Worm (Caenorhabditis elegans) whole organism, L4 larva: ENCODE data around the gene Y39B6A.30.

ENCODE experiments used
- F10B5.3 ChIP-seq: sonication (generic microtip); optimal IDR thresholded peaks from 2 replicates; lab custom pipeline; 2016; ENCODE audit warnings: mild to moderate bottlenecking, missing genetic modification characterization, missing compliant biosample characterization
- F26F4.8 ChIP-seq: fragments of 200-800 bp; sonication (Bioruptor generic); conservative IDR thresholded peaks from 2 replicates; pipeline ENCODE4 v1.3.6; 2022; ENCODE audit warnings: missing genetic modification characterization, missing compliant biosample characterization
- R02D3.7 ChIP-seq: fragments of 150-350 bp; sonication (generic microtip); optimal IDR thresholded peaks from 3 replicates; lab custom pipeline; 2014; ENCODE audit warnings: missing biosample characterization, missing genetic modification characterization
- Y105C5A.15 ChIP-seq: fragments of 200-800 bp; sonication (Bioruptor generic); IDR thresholded peaks from 2 replicates; pipeline ENCODE4 v1.3.6; 2022; ENCODE audit warnings: missing genetic modification characterization, missing compliant biosample characterization
- Y48G9A.11 ChIP-seq: fragments of 200-800 bp; sonication (Bioruptor generic); IDR thresholded peaks from 2 replicates; pipeline ENCODE4 v1.3.6; 2022; ENCODE audit warnings: missing genetic modification reagents, missing genetic modification characterization, missing compliant biosample characterization
- Y5F2A.4 ChIP-seq: fragments of 200-800 bp; sonication (Bioruptor generic); optimal IDR thresholded peaks from 2 replicates; lab custom pipeline; 2018; ENCODE audit warnings: mild to moderate bottlenecking, missing genetic modification characterization, missing compliant biosample characterization
- ZK337.2 ChIP-seq: fragments of 200-800 bp; sonication (Bioruptor generic); IDR thresholded peaks from 2 replicates; pipeline ENCODE4 v1.3.6; 2022; ENCODE audit warnings: missing genetic modification reagents, missing genetic modification characterization, missing compliant biosample characterization
- ama-1 ChIP-seq: fragments of 150-350 bp; optimal IDR thresholded peaks from 2 replicates; lab custom pipeline; 2014; ENCODE audit warnings: inconsistent platforms, mixed read lengths
- ceh-82 ChIP-seq: sonication (generic microtip); optimal IDR thresholded peaks from 2 replicates; lab custom pipeline; 2017; ENCODE audit warnings: missing biosample characterization, missing genetic modification characterization
- daf-16 ChIP-seq, 3 experiments: sonication (generic microtip); optimal IDR thresholded peaks; 2 replicates each; lab custom pipeline; 2016 to 2017; ENCODE audit warnings: missing genetic modification characterization in 3 of 3, missing genetic modification reagents in 3 of 3, mild to moderate bottlenecking in 2 of 3, missing compliant biosample characterization in 2 of 3, missing biosample characterization in 1 of 3, moderate library complexity in 1 of 3
- dpl-1 ChIP-seq: fragments of 150-350 bp; optimal IDR thresholded peaks from 2 replicates; lab custom pipeline; 2014; ENCODE audit warnings: missing biosample characterization, missing genetic modification reagents, missing genetic modification characterization
- duxl-1 ChIP-seq: sonication (generic microtip); optimal IDR thresholded peaks from 2 replicates; lab custom pipeline; 2016; ENCODE audit warnings: mild to moderate bottlenecking, missing genetic modification characterization, moderate library complexity, missing compliant biosample characterization; ENCODE audit not compliant: poor library complexity
- dve-1 ChIP-seq: sonication (generic microtip); optimal IDR thresholded peaks from 2 replicates; lab custom pipeline; 2017; ENCODE audit warnings: antibody characterized with exemption, mild to moderate bottlenecking, missing genetic modification characterization, missing compliant biosample characterization; ENCODE audit not compliant: insufficient read depth
- egl-43 ChIP-seq: fragments of 200-800 bp; sonication (Bioruptor generic); IDR thresholded peaks from 2 replicates; pipeline ENCODE4 v1.3.6; 2022; ENCODE audit warnings: missing genetic modification reagents, missing genetic modification characterization, missing compliant biosample characterization
- fos-1 ChIP-seq: fragments of 150-350 bp; optimal IDR thresholded peaks from 2 replicates; lab custom pipeline; 2014; ENCODE audit warnings: missing biosample characterization, missing genetic modification characterization
- gei-8 ChIP-seq: fragments of 200-800 bp; sonication (Bioruptor generic); optimal IDR thresholded peaks from 2 replicates; lab custom pipeline; 2018; ENCODE audit warnings: mild to moderate bottlenecking, missing genetic modification characterization, missing compliant biosample characterization
- hif-1 ChIP-seq, 2 experiments: sonication (generic microtip); optimal IDR thresholded peaks; 2 replicates each; lab custom pipeline; 2016 to 2017; ENCODE audit warnings: missing compliant biosample characterization in 2 of 2, missing genetic modification characterization in 2 of 2, missing genetic modification reagents in 2 of 2, missing genotype in 2 of 2, mild to moderate bottlenecking in 1 of 2
- hlh-30 ChIP-seq: sonication (generic microtip); optimal IDR thresholded peaks from 2 replicates; lab custom pipeline; 2017; ENCODE audit warnings: antibody characterized with exemption, mild to moderate bottlenecking, missing genetic modification characterization, missing compliant biosample characterization; ENCODE audit not compliant: insufficient read depth
- hmg-1.1 ChIP-seq: fragments of 200-800 bp; sonication (Bioruptor generic); IDR thresholded peaks from 2 replicates; pipeline ENCODE4 v1.3.6; 2022; ENCODE audit warnings: missing genetic modification reagents, missing genetic modification characterization, missing compliant biosample characterization
- jun-1 ChIP-seq: fragments of 150-350 bp; optimal IDR thresholded peaks from 2 replicates; lab custom pipeline; 2014; ENCODE audit warnings: missing biosample characterization, missing genetic modification reagents, missing genetic modification characterization
- lin-13 ChIP-seq: fragments of 150-350 bp; optimal IDR thresholded peaks from 2 replicates; lab custom pipeline; 2014; ENCODE audit warnings: missing biosample characterization, missing genetic modification reagents, missing genetic modification characterization
- lin-29 ChIP-seq: fragments of 200-800 bp; sonication (Bioruptor generic); IDR thresholded peaks from 2 replicates; pipeline ENCODE4 v1.3.6; 2022; ENCODE audit warnings: missing genetic modification reagents, missing genetic modification characterization, missing compliant biosample characterization
- lin-38 ChIP-seq: fragments of 200-800 bp; sonication (Bioruptor generic); IDR thresholded peaks from 2 replicates; pipeline ENCODE4 v1.3.6; 2022; ENCODE audit warnings: missing genetic modification reagents, missing genetic modification characterization, missing compliant biosample characterization
- lsy-2 ChIP-seq, 2 experiments: fragments of 150-350 bp in 1 of 2; sonication (generic microtip) in 1 of 2; optimal IDR thresholded peaks; 2 replicates each; lab custom pipeline; 2014 to 2017; ENCODE audit warnings: missing biosample characterization in 2 of 2, missing genetic modification characterization in 2 of 2
- mdt-29 ChIP-seq: fragments of 200-800 bp; sonication (Bioruptor generic); IDR thresholded peaks from 2 replicates; pipeline ENCODE4 v1.3.6; 2022; ENCODE audit warnings: missing genetic modification reagents, missing genetic modification characterization, missing compliant biosample characterization
- mep-1 ChIP-seq: fragments of 150-350 bp; sonication (generic microtip); optimal IDR thresholded peaks from 3 replicates; lab custom pipeline; 2014; ENCODE audit warnings: missing biosample characterization, missing genetic modification characterization
- mes-2 ChIP-seq: sonication (generic microtip); optimal IDR thresholded peaks from 2 replicates; lab custom pipeline; 2016; ENCODE audit warnings: missing genotype, mild to moderate bottlenecking, missing genetic modification characterization, missing compliant biosample characterization; ENCODE audit not compliant: poor library complexity, severe bottlenecking
- mxl-2 ChIP-seq: fragments of 200-800 bp; sonication (Bioruptor generic); conservative IDR thresholded peaks from 2 replicates; pipeline ENCODE4 v1.3.6; 2022; ENCODE audit warnings: missing genetic modification reagents, missing genetic modification characterization, missing compliant biosample characterization
- nhr-10 ChIP-seq: fragments of 150-350 bp; optimal IDR thresholded peaks from 2 replicates; lab custom pipeline; 2014; ENCODE audit warnings: missing biosample characterization, missing genetic modification characterization
- nhr-102 ChIP-seq: sonication (generic microtip); optimal IDR thresholded peaks from 2 replicates; lab custom pipeline; 2016; ENCODE audit warnings: mild to moderate bottlenecking, missing genetic modification characterization, moderate library complexity, missing compliant biosample characterization
- nhr-111 ChIP-seq: fragments of 200-800 bp; sonication (Bioruptor generic); optimal IDR thresholded peaks from 2 replicates; lab custom pipeline; 2018; ENCODE audit warnings: mild to moderate bottlenecking, missing genetic modification characterization, missing compliant biosample characterization
- nhr-237 ChIP-seq: sonication (generic microtip); optimal IDR thresholded peaks from 2 replicates; lab custom pipeline; 2017; ENCODE audit warnings: missing biosample characterization, missing genetic modification characterization
- nhr-28 ChIP-seq: fragments of 150-350 bp; optimal IDR thresholded peaks from 2 replicates; lab custom pipeline; 2014; ENCODE audit warnings: missing biosample characterization, missing genetic modification characterization
- nhr-41 ChIP-seq: fragments of 200-800 bp; sonication (Bioruptor generic); IDR thresholded peaks from 2 replicates; pipeline ENCODE4 v1.3.6; 2022; ENCODE audit warnings: missing genetic modification reagents, missing genetic modification characterization, missing compliant biosample characterization
- nhr-48 ChIP-seq: sonication (generic microtip); optimal IDR thresholded peaks from 2 replicates; lab custom pipeline; 2016; ENCODE audit warnings: mild to moderate bottlenecking, missing genetic modification characterization, missing compliant biosample characterization
- nhr-6 ChIP-seq: fragments of 150-350 bp; optimal IDR thresholded peaks from 2 replicates; lab custom pipeline; 2014; ENCODE audit warnings: missing biosample characterization, missing genetic modification characterization
- nhr-77 ChIP-seq: fragments of 150-350 bp; optimal IDR thresholded peaks from 2 replicates; lab custom pipeline; 2014; ENCODE audit warnings: missing biosample characterization, missing genetic modification characterization
- php-3 ChIP-seq: fragments of 200-800 bp; sonication (Bioruptor generic); IDR thresholded peaks from 2 replicates; pipeline ENCODE4 v1.3.6; 2022; ENCODE audit warnings: missing genetic modification reagents, missing genetic modification characterization, missing compliant biosample characterization
- rbr-2 ChIP-seq: sonication (generic microtip); optimal IDR thresholded peaks from 2 replicates; lab custom pipeline; 2016; ENCODE audit warnings: missing genotype, missing genetic modification characterization, missing compliant biosample characterization
- saeg-2 ChIP-seq: fragments of 200-800 bp; sonication (Bioruptor generic); IDR thresholded peaks from 2 replicates; pipeline ENCODE4 v1.3.6; 2022; ENCODE audit warnings: missing genetic modification reagents, missing genetic modification characterization, missing compliant biosample characterization
- skn-1 ChIP-seq: fragments of 150-350 bp; optimal IDR thresholded peaks from 2 replicates; lab custom pipeline; 2014; ENCODE audit warnings: missing biosample characterization, missing genetic modification characterization
- snpc-1.2 ChIP-seq: fragments of 200-800 bp; sonication (Bioruptor generic); IDR thresholded peaks from 2 replicates; pipeline ENCODE4 v1.3.6; 2022; ENCODE audit warnings: missing genetic modification reagents, missing genetic modification characterization, missing compliant biosample characterization
- snpc-4 ChIP-seq: fragments of 150-350 bp; optimal IDR thresholded peaks from 2 replicates; lab custom pipeline; 2014; ENCODE audit warnings: missing biosample characterization, missing genetic modification characterization
- spr-1 ChIP-seq: sonication (generic microtip); optimal IDR thresholded peaks from 2 replicates; lab custom pipeline; 2016; ENCODE audit warnings: mild to moderate bottlenecking, missing genetic modification characterization, missing compliant biosample characterization
- tra-1 ChIP-seq: fragments of 200-800 bp; sonication (Bioruptor generic); IDR thresholded peaks from 2 replicates; pipeline ENCODE4 v1.3.6; 2022; ENCODE audit warnings: missing genetic modification reagents, missing genetic modification characterization, missing compliant biosample characterization
- zfp-3 ChIP-seq: fragments of 200-800 bp; sonication (Bioruptor generic); conservative IDR thresholded peaks from 2 replicates; pipeline ENCODE4 v1.3.6; 2022; ENCODE audit warnings: missing genetic modification reagents, missing genetic modification characterization, missing compliant biosample characterization
- zip-11 ChIP-seq: fragments of 200-800 bp; sonication (Bioruptor generic); IDR thresholded peaks from 2 replicates; pipeline ENCODE4 v1.3.6; 2022; ENCODE audit warnings: missing genetic modification characterization, missing compliant biosample characterization

Gene Y39B6A.30

ce11 chrV:18978301-18978700 lies 36.1 kb upstream of the Y39B6A.30 start (continued):
- no peak for TF ChIP-seq php-3 (GFP tag; lab: Robert Waterston, UW)
- TF ChIP-seq mes-2 (tag; lab: Kevin White, UChicago), result no peak
- no peak for TF ChIP-seq lsy-2 (tag; optimal IDR thresholded peaks at IDR 0.05; lab: Kevin White, UChicago)
- TF ChIP-seq lin-29 (GFP tag; lab: Robert Waterston, UW), result no peak
- TF ChIP-seq F10B5.3, result no peak
- no peak for TF ChIP-seq mxl-2 (GFP tag; lab: Robert Waterston, UW)
- TF ChIP-seq Y5F2A.4, result no peak
- TF ChIP-seq egl-43 (GFP tag; lab: Robert Waterston, UW), result no peak
- no peak for TF ChIP-seq hif-1 (tag; optimal IDR thresholded peaks at IDR 0.05; lab: Kevin White, UChicago)
- no peak for TF ChIP-seq jun-1 (tag; lab: Kevin White, UChicago)
- TF ChIP-seq snpc-4, result no peak
- TF ChIP-seq nhr-111 (GFP tag; lab: Kevin White, UChicago), result no peak
- TF ChIP-seq nhr-102 (tag; lab: Kevin White, UChicago), result no peak

DNA sequence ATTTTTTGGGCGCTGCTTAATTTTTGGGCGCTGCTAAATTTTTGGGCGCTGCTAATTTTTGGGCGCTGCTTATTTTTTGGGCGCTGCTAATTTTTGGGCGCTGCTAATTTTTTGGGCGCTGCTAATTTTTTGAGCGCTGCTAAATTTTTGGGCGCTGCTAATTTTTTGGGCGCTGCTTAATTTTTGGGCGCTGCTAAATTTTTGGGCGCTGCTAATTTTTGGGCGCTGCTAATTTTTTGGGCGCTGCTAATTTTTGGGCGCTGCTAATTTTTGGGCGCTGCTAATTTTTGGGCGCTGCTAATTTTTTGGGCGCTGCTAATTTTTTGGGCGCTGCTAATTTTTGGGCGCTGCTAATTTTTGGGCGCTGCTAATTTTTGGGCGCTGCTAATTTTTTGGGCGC lies 34.3 kb upstream of the Y39B6A.30 start:
- TF ChIP-seq mxl-2 (GFP tag; lab: Robert Waterston, UW), result 0 out of 2 replicates have a peak, but pooled peaks have one; percentile 7
- 0 out of 2 replicates have a peak, but pooled peaks have one; percentile 38 for TF ChIP-seq tra-1 (GFP tag; lab: Robert Waterston, UW)
- TF ChIP-seq F26F4.8, result 0 out of 2 replicates have a peak, but pooled peaks have one; percentile 36

DNA sequence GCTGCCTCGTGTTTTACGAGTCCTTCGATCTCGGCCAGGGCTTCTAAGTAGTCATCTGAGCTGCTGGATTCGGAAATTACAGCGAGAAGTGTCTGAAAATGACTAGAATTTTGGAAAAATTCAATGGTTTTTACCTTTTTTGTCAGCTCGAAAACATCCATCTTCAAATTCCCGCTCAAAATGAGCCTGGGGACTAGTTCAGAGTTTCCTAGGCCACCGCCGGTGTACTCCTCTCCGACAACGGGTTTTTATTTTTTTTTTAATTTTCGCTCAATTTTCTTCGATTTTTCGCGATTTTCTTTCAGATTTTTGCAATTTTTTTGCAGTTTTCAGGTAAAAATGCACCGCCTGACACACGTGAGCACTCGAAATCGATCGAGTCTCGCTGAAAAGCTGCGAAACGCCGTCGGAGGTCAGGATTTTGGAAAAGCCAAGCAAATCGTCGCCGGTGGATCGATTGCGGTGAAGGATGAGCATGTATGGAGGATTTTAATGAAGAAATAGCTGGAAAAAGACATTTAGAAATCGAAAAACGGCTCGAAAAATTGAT lies 33.3 kb upstream of the Y39B6A.30 start, which contains the start of the genes mrps-35 and sws-1:
mrps-35 (plus strand) TSS at position 327 of the 550 bp plus-strand sequence.
sws-1 (minus strand) TSS at position 500 of the 550 bp plus-strand sequence.
- TF ChIP-seq nhr-237 (tag; lab: Kevin White, UChicago) (no peak), lin-13 (no peak), dve-1 (tag; lab: Kevin White, UChicago) (peak; percentile 27), nhr-77 (tag; lab: Kevin White, UChicago) (no peak), R02D3.7 (tag; lab: Kevin White, UChicago) (no peak), saeg-2 (no peak), ceh-82 (tag; lab: Kevin White, UChicago) (no peak), rbr-2 (tag; lab: Kevin White, UChicago) (peak; percentile 37), mep-1 (tag; lab: Kevin White, UChicago) (peak; percentile 45), duxl-1 (peak; percentile 70), ZK337.2 (GFP tag; lab: Robert Waterston, UW) (peak; percentile 92), nhr-48 (no peak), snpc-1.2 (GFP tag; lab: Robert Waterston, UW) (0 out of 2 replicates have a peak, but pooled peaks have one; percentile 30), hlh-30 (no peak), mxl-2 (GFP tag; lab: Robert Waterston, UW) (peak; percentile 51; the same call in 1 of the 2 replicates), Y105C5A.15 (GFP tag; lab: Robert Waterston, UW) (no peak), skn-1 (tag; lab: Kevin White, UChicago) (no peak), zip-11 (GFP tag; lab: Robert Waterston, UW) (no peak), daf-16 (GFP tag; optimal IDR thresholded peaks at IDR 0.05; lab: Kevin White, UChicago) (no peak), daf-16 (tag; optimal IDR thresholded peaks at IDR 0.05; lab: Kevin White, UChicago) (peak; percentile 46), lin-38 (peak; percentile 73), ama-1 (lab: Kevin White, UChicago) (no peak), nhr-41 (no peak), hmg-1.1 (GFP tag; lab: Robert Waterston, UW) (0 out of 2 replicates have a peak, but pooled peaks have one; percentile 38), dpl-1 (GFP tag; lab: Kevin White, UChicago) (peak; percentile 96), spr-1 (tag; lab: Kevin White, UChicago) (no peak), Y48G9A.11 (peak; percentile 68), zfp-3 (no peak), nhr-10 (tag; lab: Kevin White, UChicago) (no peak), fos-1 (tag; lab: Kevin White, UChicago) (no peak), mdt-29 (GFP tag; lab: Robert Waterston, UW) (no peak), gei-8 (GFP tag; lab: Kevin White, UChicago) (no peak), nhr-6 (peak; percentile 67), nhr-28 (tag; lab: Kevin White, UChicago) (peak; percentile 16)
